Fruit fly (Drosophila melanogaster): ENCODE measurements around the gene cno.

DNA sequence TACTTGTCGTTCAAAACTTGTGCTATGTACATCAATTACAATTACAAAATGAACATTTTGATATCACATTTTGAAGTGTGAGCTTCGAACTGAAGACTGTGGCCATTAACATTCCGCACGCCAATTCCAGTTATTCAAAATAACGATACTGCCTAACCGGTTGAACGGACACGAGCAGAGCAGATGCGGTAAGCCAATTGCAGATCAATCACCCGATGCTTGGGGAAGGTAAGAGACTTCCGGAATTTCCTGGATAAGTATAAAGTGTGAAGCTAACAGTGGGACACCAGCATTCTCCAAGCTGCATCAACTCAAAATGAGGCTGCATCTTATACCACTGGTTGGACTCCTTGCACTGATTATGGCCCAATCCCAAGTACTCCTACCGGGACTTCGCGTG lies 6.6 kb upstream of the cno start, which contains the start of gene CG14664:
- TF ChIP-seq dsx (GFP tag; optimal IDR thresholded peaks at IDR 0.05; ENCODE audit: poor library complexity, severe bottlenecking) (no peak), esn (GFP tag; optimal IDR thresholded peaks at IDR 0.05) (no peak), Ets21C (GFP tag; optimal IDR thresholded peaks at IDR 0.05) (no peak), lz (GFP tag; optimal IDR thresholded peaks at IDR 0.05) (no peak), topi (GFP tag; optimal IDR thresholded peaks at IDR 0.05) (no peak), CG1621 (tag; optimal IDR thresholded peaks at IDR 0.05) (no peak), Gug (GFP tag; IDR thresholded peaks at IDR 0.05) (no peak), CG6276 (GFP tag; optimal IDR thresholded peaks at IDR 0.05) (no peak), salr (GFP tag; optimal IDR thresholded peaks at IDR 0.05) (no peak), Met (GFP tag; optimal IDR thresholded peaks at IDR 0.05) (no peak)
